Worm (Caenorhabditis elegans) whole organism, L1 larva: ENCODE measurements around the gene orc-4.

Source experiments
- C04F5.9 ChIP-seq: sonication (generic microtip); optimal IDR thresholded peaks from 2 replicates; lab custom pipeline; 2016; ENCODE audit warnings: missing genetic modification characterization, missing compliant biosample characterization
- C34B4.2 ChIP-seq: sonication (generic microtip); optimal IDR thresholded peaks from 2 replicates; lab custom pipeline; 2017; ENCODE audit warnings: mild to moderate bottlenecking, missing genetic modification characterization, missing compliant biosample characterization
- F16B12.6 ChIP-seq: fragments of 150-350 bp; optimal IDR thresholded peaks from 2 replicates; lab custom pipeline; 2014; ENCODE audit warnings: missing biosample characterization, missing genetic modification characterization
- Y116A8C.19 ChIP-seq: sonication (generic microtip); optimal IDR thresholded peaks from 2 replicates; lab custom pipeline; 2016; ENCODE audit warnings: missing compliant biosample characterization, missing genetic modification characterization, borderline replicate concordance
- aha-1 ChIP-seq: fragments of 150-350 bp; optimal IDR thresholded peaks from 2 replicates; lab custom pipeline; 2014; ENCODE audit warnings: missing biosample characterization, missing genetic modification characterization
- blmp-1 ChIP-seq: fragments of 150-350 bp; optimal IDR thresholded peaks from 2 replicates; lab custom pipeline; 2014; ENCODE audit warnings: missing biosample characterization, missing genetic modification characterization
- ceh-8 ChIP-seq: fragments of 200-800 bp; sonication (Bioruptor generic); optimal IDR thresholded peaks from 2 replicates; lab custom pipeline; 2018; ENCODE audit warnings: mild to moderate bottlenecking, missing genetic modification characterization, moderate library complexity, missing compliant biosample characterization
- ceh-82 ChIP-seq, 3 experiments: fragments of 150-350 bp in 1 of 3; sonication (generic microtip) in 2 of 3; optimal IDR thresholded peaks; 2 replicates each; lab custom pipeline; 2014 to 2017; ENCODE audit warnings: missing biosample characterization in 3 of 3, missing genetic modification characterization in 3 of 3
- ceh-88 ChIP-seq: fragments of 200-800 bp; sonication (Bioruptor generic); IDR thresholded peaks from 2 replicates; pipeline ENCODE4 v1.3.6; 2022; ENCODE audit warnings: missing genetic modification characterization, missing compliant biosample characterization
- ceh-90 ChIP-seq: sonication (generic microtip); optimal IDR thresholded peaks from 2 replicates; lab custom pipeline; 2016; ENCODE audit warnings: missing genetic modification characterization, missing compliant biosample characterization
- ces-1 ChIP-seq: fragments of 150-350 bp; optimal IDR thresholded peaks from 2 replicates; lab custom pipeline; 2014; ENCODE audit warnings: missing biosample characterization, missing genetic modification reagents, missing genetic modification characterization
- dpl-1 ChIP-seq, 3 experiments: fragments of 150-350 bp in 2 of 3; sonication (generic microtip) in 1 of 3; optimal IDR thresholded peaks; 2 replicates each; lab custom pipeline; 2014 to 2017; ENCODE audit warnings: missing biosample characterization in 3 of 3, missing genetic modification characterization in 3 of 3, missing genetic modification reagents in 3 of 3
- egl-13 ChIP-seq: sonication (generic microtip); optimal IDR thresholded peaks from 2 replicates; lab custom pipeline; 2016; ENCODE audit warnings: missing genotype, missing genetic modification reagents, missing genetic modification characterization, missing compliant biosample characterization
- egl-27 ChIP-seq, 2 experiments: fragments of 150-350 bp in 1 of 2; sonication (generic microtip); optimal IDR thresholded peaks; 3 replicates each; lab custom pipeline; 2017 to 2018; ENCODE audit warnings: missing biosample characterization in 2 of 2, missing genetic modification characterization in 2 of 2, missing genetic modification reagents in 2 of 2
- elt-3 ChIP-seq, 6 experiments: fragments of 150-350 bp in 1 of 6; sonication (generic microtip); optimal IDR thresholded peaks; 2 replicates each; lab custom pipeline; 2017 to 2018; ENCODE audit warnings: missing biosample characterization in 6 of 6, missing genetic modification characterization in 6 of 6, inconsistent platforms in 1 of 6
- ets-5 ChIP-seq: fragments of 200-800 bp; sonication (Bioruptor generic); IDR thresholded peaks from 2 replicates; pipeline ENCODE4 v1.3.6; 2022; ENCODE audit warnings: missing genetic modification characterization, missing compliant biosample characterization
- fkh-10 ChIP-seq: sonication (generic microtip); optimal IDR thresholded peaks from 2 replicates; lab custom pipeline; 2017; ENCODE audit warnings: missing biosample characterization, missing genetic modification reagents, missing genetic modification characterization
- fkh-4 ChIP-seq: sonication (generic microtip); optimal IDR thresholded peaks from 2 replicates; lab custom pipeline; 2016; ENCODE audit warnings: missing compliant biosample characterization, missing genetic modification characterization, borderline replicate concordance
- fkh-8 ChIP-seq: sonication (generic microtip); optimal IDR thresholded peaks from 2 replicates; lab custom pipeline; 2016; ENCODE audit warnings: mild to moderate bottlenecking, missing genetic modification characterization, missing compliant biosample characterization
- hlh-17 ChIP-seq: fragments of 200-800 bp; sonication (Bioruptor generic); optimal IDR thresholded peaks from 2 replicates; lab custom pipeline; 2018; ENCODE audit warnings: missing genetic modification characterization, mild to moderate bottlenecking, missing compliant biosample characterization, moderate library complexity, borderline replicate concordance
- hlh-4 ChIP-seq: sonication (generic microtip); optimal IDR thresholded peaks from 2 replicates; lab custom pipeline; 2016; ENCODE audit warnings: mild to moderate bottlenecking, missing genetic modification characterization, missing compliant biosample characterization
- irx-1 ChIP-seq: sonication (generic microtip); optimal IDR thresholded peaks from 2 replicates; lab custom pipeline; 2016; ENCODE audit warnings: missing genetic modification characterization, missing compliant biosample characterization
- isw-1 ChIP-seq: fragments of 200-800 bp; sonication (Bioruptor generic); IDR thresholded peaks from 2 replicates; pipeline ENCODE4 v1.3.6; 2022; ENCODE audit warnings: missing genetic modification characterization, missing compliant biosample characterization
- jun-1 ChIP-seq: fragments of 150-350 bp; optimal IDR thresholded peaks from 2 replicates; lab custom pipeline; 2014; ENCODE audit warnings: missing biosample characterization, missing genetic modification reagents, missing genetic modification characterization
- lin-14 ChIP-seq: fragments of 200-800 bp; sonication (Bioruptor generic); optimal IDR thresholded peaks from 2 replicates; lab custom pipeline; 2018; ENCODE audit warnings: mild to moderate bottlenecking, missing genetic modification characterization, moderate library complexity, missing compliant biosample characterization
- lin-35 ChIP-seq, 2 experiments: fragments of 150-350 bp; optimal IDR thresholded peaks; 2 replicates each; lab custom pipeline; 2014; ENCODE audit warnings: missing biosample characterization in 2 of 2, missing genetic modification characterization in 2 of 2, missing genetic modification reagents in 2 of 2
- mdl-1 ChIP-seq, 2 experiments: fragments of 150-350 bp; optimal IDR thresholded peaks; 2 replicates each; lab custom pipeline; 2014 to 2017; ENCODE audit warnings: missing biosample characterization in 2 of 2, missing genetic modification characterization in 2 of 2, inconsistent platforms in 1 of 2
- mef-2 ChIP-seq: fragments of 150-350 bp; optimal IDR thresholded peaks from 2 replicates; lab custom pipeline; 2014; ENCODE audit warnings: missing biosample characterization, missing genetic modification characterization
- mep-1 ChIP-seq: fragments of 150-350 bp; optimal IDR thresholded peaks from 2 replicates; lab custom pipeline; 2014; ENCODE audit warnings: missing biosample characterization, missing genetic modification characterization
- nhr-11 ChIP-seq: fragments of 150-350 bp; optimal IDR thresholded peaks from 2 replicates; lab custom pipeline; 2014; ENCODE audit warnings: missing biosample characterization, missing genetic modification characterization
- nhr-12 ChIP-seq: sonication (generic microtip); optimal IDR thresholded peaks from 2 replicates; lab custom pipeline; 2017; ENCODE audit warnings: missing biosample characterization, missing genetic modification characterization
- nhr-19 ChIP-seq: fragments of 200-800 bp; sonication (Bioruptor generic); conservative IDR thresholded peaks from 2 replicates; pipeline ENCODE4 v1.3.6; 2022; ENCODE audit warnings: missing genetic modification characterization, missing compliant biosample characterization
- nhr-20 ChIP-seq: sonication (generic microtip); optimal IDR thresholded peaks from 2 replicates; lab custom pipeline; 2016; ENCODE audit warnings: mild to moderate bottlenecking, missing genetic modification characterization, missing compliant biosample characterization
- nhr-47 ChIP-seq: sonication (generic microtip); optimal IDR thresholded peaks from 2 replicates; lab custom pipeline; 2016; ENCODE audit warnings: mild to moderate bottlenecking, missing genetic modification characterization, moderate library complexity, missing compliant biosample characterization
- nhr-71 ChIP-seq: sonication (generic microtip); optimal IDR thresholded peaks from 2 replicates; lab custom pipeline; 2016; ENCODE audit warnings: mild to moderate bottlenecking, missing genetic modification characterization, moderate library complexity, missing compliant biosample characterization
- nhr-76 ChIP-seq: sonication (generic microtip); optimal IDR thresholded peaks from 2 replicates; lab custom pipeline; 2017; ENCODE audit warnings: missing biosample characterization, missing genetic modification characterization
- nhr-85 ChIP-seq: sonication (generic microtip); peaks from one replicate; lab custom pipeline; 2016; ENCODE audit warnings: missing genetic modification characterization, inconsistent platforms, missing compliant biosample characterization
- nhr-90 ChIP-seq: sonication (generic microtip); optimal IDR thresholded peaks from 2 replicates; lab custom pipeline; 2016; ENCODE audit warnings: mild to moderate bottlenecking, missing genetic modification characterization, missing compliant biosample characterization; ENCODE audit not compliant: poor library complexity
- pax-3 ChIP-seq: fragments of 200-800 bp; sonication (Bioruptor generic); optimal IDR thresholded peaks from 2 replicates; lab custom pipeline; 2018; ENCODE audit warnings: mild to moderate bottlenecking, missing genetic modification characterization, moderate library complexity, missing compliant biosample characterization
- pqm-1 ChIP-seq: sonication (generic microtip); optimal IDR thresholded peaks from 3 replicates; lab custom pipeline; 2017; ENCODE audit warnings: missing biosample characterization, missing genetic modification characterization
- skn-1 ChIP-seq: fragments of 150-350 bp; optimal IDR thresholded peaks from 2 replicates; lab custom pipeline; 2014; ENCODE audit warnings: missing biosample characterization, missing genetic modification characterization
- snu-23 ChIP-seq: sonication (generic microtip); optimal IDR thresholded peaks from 2 replicates; lab custom pipeline; 2016; ENCODE audit warnings: missing genetic modification characterization, missing compliant biosample characterization
- sox-4 ChIP-seq: sonication (generic microtip); optimal IDR thresholded peaks from 2 replicates; lab custom pipeline; 2016; ENCODE audit warnings: missing genetic modification characterization, missing compliant biosample characterization
- sup-37 ChIP-seq: fragments of 200-800 bp; sonication (Bioruptor generic); optimal IDR thresholded peaks from 2 replicates; lab custom pipeline; 2018; ENCODE audit warnings: mild to moderate bottlenecking, missing genetic modification characterization, missing compliant biosample characterization
- unc-130 ChIP-seq: fragments of 150-350 bp; optimal IDR thresholded peaks from 2 replicates; lab custom pipeline; 2017; ENCODE audit warnings: missing biosample characterization, missing genetic modification characterization, inconsistent platforms
- unc-62 ChIP-seq: fragments of 150-350 bp; optimal IDR thresholded peaks from 2 replicates; lab custom pipeline; 2014; ENCODE audit warnings: missing biosample characterization, missing genetic modification reagents, missing genetic modification characterization
- unc-86 ChIP-seq: sonication (generic microtip); optimal IDR thresholded peaks from 2 replicates; lab custom pipeline; 2016; ENCODE audit warnings: missing genetic modification characterization, missing compliant biosample characterization
- unc-98 ChIP-seq: fragments of 200-800 bp; sonication (Bioruptor generic); IDR thresholded peaks from 2 replicates; pipeline ENCODE4 v1.3.6; 2022; ENCODE audit warnings: missing genetic modification characterization, missing compliant biosample characterization
- vab-15 ChIP-seq: sonication (generic microtip); optimal IDR thresholded peaks from 2 replicates; lab custom pipeline; 2017; ENCODE audit warnings: missing genotype, mild to moderate bottlenecking, missing genetic modification characterization, missing compliant biosample characterization
- xbp-1 ChIP-seq: sonication (generic microtip); optimal IDR thresholded peaks from 2 replicates; lab custom pipeline; 2016; ENCODE audit warnings: missing genetic modification characterization, missing compliant biosample characterization
- zag-1 ChIP-seq: fragments of 150-350 bp; optimal IDR thresholded peaks from 2 replicates; lab custom pipeline; 2014; ENCODE audit warnings: missing biosample characterization, missing genetic modification characterization
- zip-4 ChIP-seq: fragments of 200-800 bp; sonication (Bioruptor generic); optimal IDR thresholded peaks from 2 replicates; lab custom pipeline; 2018; ENCODE audit warnings: mild to moderate bottlenecking, missing genetic modification characterization, moderate library complexity, missing compliant biosample characterization

The orc-4 gene

ce11 chrIII:10621208-10621607 is 24.8 kb upstream of the orc-4 start, which contains the start of the genes lron-10 and hpr-9 (continued):
- peak in 1 of 2 experiments; percentile 77 for TF ChIP-seq mdl-1 (tag; optimal IDR thresholded peaks at IDR 0.05; lab: Kevin White, UChicago)
- TF ChIP-seq snu-23 (GFP tag; lab: Kevin White, UChicago), result peak; percentile 94
- TF ChIP-seq fkh-8 (tag; lab: Kevin White, UChicago), result peak; percentile 81
- no peak for TF ChIP-seq fkh-10
- TF ChIP-seq nhr-12 (tag; lab: Kevin White, UChicago), result no peak
- peak; percentile 98 for TF ChIP-seq nhr-85
- peak; percentile 61; the same call in 1 of the 2 replicates for TF ChIP-seq ceh-88 (GFP tag; lab: Robert Waterston, UW)
- peak; percentile 50 for TF ChIP-seq zip-4 (GFP tag; lab: Kevin White, UChicago)
- TF ChIP-seq jun-1, result peak; percentile 28
- peak; percentile 94 for TF ChIP-seq nhr-47
- TF ChIP-seq ceh-8, result peak; percentile 74
- TF ChIP-seq lin-14 (GFP tag; lab: Kevin White, UChicago), result peak; percentile 87
- TF ChIP-seq nhr-90 (tag; lab: Kevin White, UChicago), result peak; percentile 97
- TF ChIP-seq F16B12.6 (tag; lab: Kevin White, UChicago), result peak; percentile 45
- TF ChIP-seq C04F5.9 (tag; lab: Kevin White, UChicago), result peak; percentile 93
- TF ChIP-seq unc-62, result no peak
- peak; percentile 78 to 90 for TF ChIP-seq lin-35 (GFP tag; optimal IDR thresholded peaks at IDR 0.05; lab: Kevin White, UChicago)
- no peak for TF ChIP-seq ets-5 (GFP tag; lab: Robert Waterston, UW)
- no peak for TF ChIP-seq hlh-17 (GFP tag; lab: Kevin White, UChicago)
- peak; percentile 50 for TF ChIP-seq mep-1 (tag; lab: Kevin White, UChicago)
- peak; percentile 71 for TF ChIP-seq unc-98 (GFP tag; lab: Robert Waterston, UW)
- TF ChIP-seq egl-27 (tag; optimal IDR thresholded peaks at IDR 0.05; lab: Kevin White, UChicago), result no peak
- TF ChIP-seq C34B4.2 (tag; lab: Kevin White, UChicago), result peak; percentile 22
- peak; percentile 50 for TF ChIP-seq vab-15 (tag; lab: Kevin White, UChicago)
- TF ChIP-seq sox-4, result peak; percentile 94
- TF ChIP-seq nhr-20, result peak; percentile 91
- TF ChIP-seq aha-1 (tag; lab: Kevin White, UChicago), result no peak
- no peak for TF ChIP-seq pqm-1
- TF ChIP-seq ceh-90 (tag; lab: Kevin White, UChicago), result peak; percentile 93
- TF ChIP-seq pax-3 (tag; lab: Kevin White, UChicago), result peak; percentile 93
- no peak for TF ChIP-seq zag-1 (tag; lab: Kevin White, UChicago)
- peak; percentile 87 for TF ChIP-seq nhr-19
- TF ChIP-seq nhr-76 (tag; lab: Kevin White, UChicago), result no peak
- peak; percentile 91 for TF ChIP-seq blmp-1 (tag; lab: Kevin White, UChicago)
- TF ChIP-seq Y116A8C.19, result peak; percentile 87
- TF ChIP-seq sup-37 (GFP tag; lab: Kevin White, UChicago), result peak; percentile 47
- TF ChIP-seq unc-130 (tag; lab: Kevin White, UChicago), result peak; percentile 52
- TF ChIP-seq hlh-4 (tag; lab: Kevin White, UChicago), result peak; percentile 47
- no peak for TF ChIP-seq nhr-11
- no peak for TF ChIP-seq mef-2 (tag; lab: Kevin White, UChicago)
- peak; percentile 85 for TF ChIP-seq egl-13
- TF ChIP-seq skn-1 (tag; lab: Kevin White, UChicago), result peak; percentile 80
- TF ChIP-seq xbp-1 (tag; lab: Kevin White, UChicago), result peak; percentile 84
- peak; percentile 70 for TF ChIP-seq unc-86 (tag; lab: Kevin White, UChicago)
- peak; percentile 95 for TF ChIP-seq nhr-71 (tag; lab: Kevin White, UChicago)
- TF ChIP-seq isw-1 (GFP tag; lab: Robert Waterston, UW), result peak; percentile 56; the same call in 1 of the 2 replicates
- TF ChIP-seq irx-1 (tag; lab: Kevin White, UChicago), result peak; percentile 97
- TF ChIP-seq ceh-82 (tag; optimal IDR thresholded peaks at IDR 0.05; lab: Kevin White, UChicago), result peak in 2 of 3 experiments; percentile 36 to 66
- TF ChIP-seq elt-3 (tag; optimal IDR thresholded peaks at IDR 0.05; lab: Kevin White, UChicago), result peak in 2 of 6 experiments; percentile 73 to 85
- no peak for TF ChIP-seq ces-1 (GFP tag; lab: Kevin White, UChicago)
- TF ChIP-seq dpl-1 (GFP tag; optimal IDR thresholded peaks at IDR 0.05; lab: Kevin White, UChicago), result peak; percentile 76 to 85 (median 82)
- TF ChIP-seq fkh-4 (tag; lab: Kevin White, UChicago), result peak; percentile 98
